Worm (Caenorhabditis elegans) whole organism, L1 larva: ENCODE results near the gene C13C4.6.

Experiments used
- efl-1 ChIP-seq, 4 experiments: fragments of 150-350 bp; optimal IDR thresholded peaks in 3 of 4; peaks in 1 of 4; 1 replicate in 1 of 4; 2 replicates in 3 of 4; lab custom pipeline; 2014; ENCODE audit warnings: missing biosample characterization in 2 of 4, missing genetic modification characterization in 2 of 4, missing genetic modification reagents in 2 of 4
- ets-5 ChIP-seq: fragments of 200-800 bp; sonication (Bioruptor generic); IDR thresholded peaks from 2 replicates; pipeline ENCODE4 v1.3.6; 2022; ENCODE audit warnings: missing genetic modification characterization, missing compliant biosample characterization
- lin-39 ChIP-seq: fragments of 150-350 bp; optimal IDR thresholded peaks from 2 replicates; lab custom pipeline; 2014; ENCODE audit warnings: missing biosample characterization, missing genetic modification reagents, missing genetic modification characterization
- nhr-11 ChIP-seq: fragments of 150-350 bp; optimal IDR thresholded peaks from 2 replicates; lab custom pipeline; 2014; ENCODE audit warnings: missing biosample characterization, missing genetic modification characterization
- nhr-76 ChIP-seq: sonication (generic microtip); optimal IDR thresholded peaks from 2 replicates; lab custom pipeline; 2017; ENCODE audit warnings: missing biosample characterization, missing genetic modification characterization
- nhr-77 ChIP-seq: fragments of 150-350 bp; optimal IDR thresholded peaks from 2 replicates; lab custom pipeline; 2014; ENCODE audit warnings: missing biosample characterization, missing genetic modification characterization
- skn-1 ChIP-seq: fragments of 150-350 bp; optimal IDR thresholded peaks from 2 replicates; lab custom pipeline; 2014; ENCODE audit warnings: missing biosample characterization, missing genetic modification characterization
- sox-4 ChIP-seq: sonication (generic microtip); optimal IDR thresholded peaks from 2 replicates; lab custom pipeline; 2016; ENCODE audit warnings: missing genetic modification characterization, missing compliant biosample characterization
- sup-37 ChIP-seq: fragments of 200-800 bp; sonication (Bioruptor generic); optimal IDR thresholded peaks from 2 replicates; lab custom pipeline; 2018; ENCODE audit warnings: mild to moderate bottlenecking, missing genetic modification characterization, missing compliant biosample characterization
- swsn-7 ChIP-seq: sonication (generic microtip); optimal IDR thresholded peaks from 2 replicates; lab custom pipeline; 2016; ENCODE audit warnings: missing genetic modification characterization, missing compliant biosample characterization
- tbx-2 ChIP-seq: sonication (generic microtip); optimal IDR thresholded peaks from 2 replicates; lab custom pipeline; 2016; ENCODE audit warnings: missing genetic modification characterization, missing compliant biosample characterization
- unc-62 ChIP-seq: fragments of 150-350 bp; optimal IDR thresholded peaks from 2 replicates; lab custom pipeline; 2014; ENCODE audit warnings: missing biosample characterization, missing genetic modification reagents, missing genetic modification characterization
- unc-98 ChIP-seq: fragments of 200-800 bp; sonication (Bioruptor generic); IDR thresholded peaks from 2 replicates; pipeline ENCODE4 v1.3.6; 2022; ENCODE audit warnings: missing genetic modification characterization, missing compliant biosample characterization
- ztf-11 ChIP-seq, 2 experiments: sonication (generic microtip); optimal IDR thresholded peaks; 2 replicates each; lab custom pipeline; 2016 to 2017; ENCODE audit warnings: missing genetic modification characterization in 2 of 2, missing biosample characterization in 1 of 2, missing compliant biosample characterization in 1 of 2

ce11 chrV:12152857-12153256 is 31.5 kb downstream of the C13C4.6 start, which contains the start of gene C27A7.8:
- TF ChIP-seq nhr-76 (tag; lab: Kevin White, UChicago) (no peak), lin-39 (tag; lab: Kevin White, UChicago) (no peak), skn-1 (tag; lab: Kevin White, UChicago) (no peak), swsn-7 (tag; lab: Kevin White, UChicago) (no peak), nhr-77 (tag; lab: Kevin White, UChicago) (no peak), tbx-2 (tag; lab: Kevin White, UChicago) (no peak), ets-5 (GFP tag; lab: Robert Waterston, UW) (no peak), efl-1 (optimal IDR thresholded peaks at IDR 0.05; lab: Kevin White, UChicago) (no peak), efl-1 (GFP tag; optimal IDR thresholded peaks at IDR 0.05 in 1 of 2; lab: Kevin White, UChicago) (no peak), unc-62 (GFP tag; lab: Kevin White, UChicago) (no peak), sup-37 (no peak), nhr-11 (no peak), ztf-11 (tag; optimal IDR thresholded peaks at IDR 0.05; lab: Kevin White, UChicago) (no peak), sox-4 (tag; lab: Kevin White, UChicago) (no peak), unc-98 (GFP tag; lab: Robert Waterston, UW) (no peak)
